Worm (Caenorhabditis elegans) whole organism, L4 larva: ENCODE results near the gene mecr-1.

Source experiments
- ZK546.5 ChIP-seq, 2 experiments: sonication (generic microtip); optimal IDR thresholded peaks; 2 replicates each; lab custom pipeline; 2017; ENCODE audit warnings: missing biosample characterization in 2 of 2, missing genetic modification characterization in 2 of 2
- ama-1 ChIP-seq: fragments of 150-350 bp; optimal IDR thresholded peaks from 2 replicates; lab custom pipeline; 2014; ENCODE audit warnings: inconsistent platforms, mixed read lengths
- cey-2 ChIP-seq: sonication (generic microtip); optimal IDR thresholded peaks from 3 replicates; lab custom pipeline; 2017; ENCODE audit warnings: missing genetic modification characterization, mild to moderate bottlenecking, missing compliant biosample characterization, antibody characterized with exemption, borderline replicate concordance; ENCODE audit not compliant: insufficient read depth
- dpl-1 ChIP-seq: fragments of 150-350 bp; optimal IDR thresholded peaks from 2 replicates; lab custom pipeline; 2014; ENCODE audit warnings: missing biosample characterization, missing genetic modification reagents, missing genetic modification characterization
- dve-1 ChIP-seq: sonication (generic microtip); optimal IDR thresholded peaks from 2 replicates; lab custom pipeline; 2017; ENCODE audit warnings: antibody characterized with exemption, mild to moderate bottlenecking, missing genetic modification characterization, missing compliant biosample characterization; ENCODE audit not compliant: insufficient read depth
- lin-39 ChIP-seq: fragments of 150-350 bp; optimal IDR thresholded peaks from 2 replicates; lab custom pipeline; 2014; ENCODE audit warnings: missing biosample characterization, missing genetic modification reagents, missing genetic modification characterization
- mdl-1 ChIP-seq, 2 experiments: fragments of 150-350 bp in 1 of 2; sonication (generic microtip) in 1 of 2; optimal IDR thresholded peaks; 2 replicates each; lab custom pipeline; 2014 to 2017; ENCODE audit warnings: missing biosample characterization in 2 of 2, missing genetic modification characterization in 2 of 2
- mxl-3 ChIP-seq: fragments of 200-800 bp; sonication (Bioruptor generic); optimal IDR thresholded peaks from 2 replicates; lab custom pipeline; 2018; ENCODE audit warnings: mild to moderate bottlenecking, missing genetic modification characterization, missing compliant biosample characterization
- nhr-28 ChIP-seq: fragments of 150-350 bp; optimal IDR thresholded peaks from 2 replicates; lab custom pipeline; 2014; ENCODE audit warnings: missing biosample characterization, missing genetic modification characterization
- pha-4 ChIP-seq, 2 experiments: fragments of 150-350 bp in 1 of 2; fragments of 200-800 bp in 1 of 2; sonication (Bioruptor generic) in 1 of 2; IDR thresholded peaks in 1 of 2; optimal IDR thresholded peaks in 1 of 2; 2 replicates each; pipeline versions ENCODE4 v1.3.6 to Lab custom; 2014 to 2022; ENCODE audit warnings: missing genetic modification characterization in 2 of 2, missing genetic modification reagents in 2 of 2, missing biosample characterization in 1 of 2, missing compliant biosample characterization in 1 of 2

ce11 chrII:13152409-13152808 is 34.7 kb downstream of the mecr-1 start:
- TF ChIP-seq pha-4 (GFP tag; IDR thresholded peaks at IDR 0.05; lab: Robert Waterston, UW) (no peak), pha-4 (tag; optimal IDR thresholded peaks at IDR 0.05; lab: Kevin White, UChicago) (no peak), dve-1 (tag; lab: Kevin White, UChicago) (no peak), lin-39 (tag; lab: Kevin White, UChicago) (no peak), mdl-1 (tag; optimal IDR thresholded peaks at IDR 0.05; lab: Kevin White, UChicago) (no peak), cey-2 (tag; lab: Kevin White, UChicago) (no peak), mxl-3 (GFP tag; lab: Kevin White, UChicago) (no peak), dpl-1 (no peak), ZK546.5 (tag; optimal IDR thresholded peaks at IDR 0.05; lab: Kevin White, UChicago) (no peak), nhr-28 (no peak), ama-1 (lab: Kevin White, UChicago) (no peak)
